Worm (Caenorhabditis elegans) whole organism, young adult: ENCODE data around the gene lin-40.

Experiments
- F49E8.2 ChIP-seq: sonication (generic microtip); optimal IDR thresholded peaks from 3 replicates; lab custom pipeline; 2017; ENCODE audit warnings: missing genetic modification characterization, mild to moderate bottlenecking, missing compliant biosample characterization, antibody characterized with exemption, moderate library complexity; ENCODE audit not compliant: insufficient read depth
- Y56A3A.18 ChIP-seq: fragments of 200-800 bp; sonication (Bioruptor generic); IDR thresholded peaks from 2 replicates; pipeline ENCODE4 v1.3.6; 2022; ENCODE audit warnings: missing genetic modification reagents, missing genetic modification characterization, missing compliant biosample characterization
- aptf-2 ChIP-seq: fragments of 200-800 bp; sonication (Bioruptor generic); conservative IDR thresholded peaks from 2 replicates; pipeline ENCODE4 v1.3.6; 2022; ENCODE audit warnings: missing genetic modification reagents, missing genetic modification characterization, missing compliant biosample characterization
- attf-3 ChIP-seq: fragments of 200-800 bp; sonication (Bioruptor generic); conservative IDR thresholded peaks from 2 replicates; pipeline ENCODE4 v1.3.6; 2022; ENCODE audit warnings: missing genetic modification reagents, missing genetic modification characterization, missing compliant biosample characterization
- ets-4 ChIP-seq: fragments of 200-800 bp; sonication (Bioruptor generic); optimal IDR thresholded peaks from 2 replicates; lab custom pipeline; 2018; ENCODE audit warnings: mild to moderate bottlenecking, missing genetic modification characterization, missing compliant biosample characterization
- lin-35 ChIP-seq, 3 experiments: fragments of 150-350 bp in 2 of 3; sonication (generic microtip) in 1 of 3; optimal IDR thresholded peaks; 2 replicates each; lab custom pipeline; 2014 to 2018; ENCODE audit warnings: missing biosample characterization in 3 of 3, missing genetic modification characterization in 3 of 3, missing genetic modification reagents in 3 of 3
- lir-1 ChIP-seq: fragments of 200-800 bp; sonication (Bioruptor generic); conservative IDR thresholded peaks from 2 replicates; pipeline ENCODE4 v1.3.6; 2022; ENCODE audit warnings: missing genetic modification reagents, missing genetic modification characterization, missing compliant biosample characterization
- lsl-1 ChIP-seq: fragments of 200-800 bp; sonication (Bioruptor generic); optimal IDR thresholded peaks from 2 replicates; lab custom pipeline; 2018; ENCODE audit warnings: mild to moderate bottlenecking, missing genetic modification characterization, moderate library complexity, missing compliant biosample characterization
- madf-8 ChIP-seq: fragments of 200-800 bp; sonication (Bioruptor generic); conservative IDR thresholded peaks from 2 replicates; pipeline ENCODE4 v1.3.6; 2022; ENCODE audit warnings: missing genetic modification reagents, missing genetic modification characterization, missing compliant biosample characterization
- rpc-1 ChIP-seq, 2 experiments: fragments of 150-350 bp in 1 of 2; sonication (generic microtip) in 1 of 2; optimal IDR thresholded peaks; 2 replicates each; lab custom pipeline; 2014 to 2018; ENCODE audit warnings: missing biosample characterization in 1 of 2, missing genetic modification characterization in 1 of 2, missing genetic modification reagents in 1 of 2, missing genotype in 1 of 2
- snpc-1.1 ChIP-seq: sonication (generic microtip); optimal IDR thresholded peaks from 2 replicates; lab custom pipeline; 2017; ENCODE audit warnings: missing genetic modification characterization, mild to moderate bottlenecking, missing compliant biosample characterization, antibody characterized with exemption, moderate library complexity, missing genotype, missing genetic modification reagents; ENCODE audit not compliant: insufficient read depth

- no peak for TF ChIP-seq aptf-2 (GFP tag; lab: Robert Waterston, UW)
- no peak for TF ChIP-seq attf-3 (GFP tag; lab: Robert Waterston, UW)
- TF ChIP-seq F49E8.2 (tag; lab: Kevin White, UChicago): no peak
- no peak for TF ChIP-seq madf-8 (GFP tag; lab: Robert Waterston, UW)
- no peak for TF ChIP-seq snpc-1.1 (tag; lab: Kevin White, UChicago)
- no peak for TF ChIP-seq ets-4 (GFP tag; lab: Kevin White, UChicago)
- no peak for TF ChIP-seq lir-1 (GFP tag; lab: Robert Waterston, UW)
- TF ChIP-seq lin-35 (GFP tag; optimal IDR thresholded peaks at IDR 0.05; lab: Kevin White, UChicago): no peak
- TF ChIP-seq Y56A3A.18 (GFP tag; lab: Robert Waterston, UW): no peak
- peak; percentile 66 for TF ChIP-seq lsl-1 (GFP tag; lab: Kevin White, UChicago)
- TF ChIP-seq rpc-1 (optimal IDR thresholded peaks at IDR 0.05; lab: Kevin White, UChicago): no peak
- TF ChIP-seq rpc-1 (tag; optimal IDR thresholded peaks at IDR 0.05; lab: Kevin White, UChicago): no peak
Observed at ce11 chrV:3686292-3686691, 18.5 kb upstream of the lin-40 start.
